Fruit fly (Drosophila melanogaster): Measurements from ENCODE around the gene Ser.

DNA sequence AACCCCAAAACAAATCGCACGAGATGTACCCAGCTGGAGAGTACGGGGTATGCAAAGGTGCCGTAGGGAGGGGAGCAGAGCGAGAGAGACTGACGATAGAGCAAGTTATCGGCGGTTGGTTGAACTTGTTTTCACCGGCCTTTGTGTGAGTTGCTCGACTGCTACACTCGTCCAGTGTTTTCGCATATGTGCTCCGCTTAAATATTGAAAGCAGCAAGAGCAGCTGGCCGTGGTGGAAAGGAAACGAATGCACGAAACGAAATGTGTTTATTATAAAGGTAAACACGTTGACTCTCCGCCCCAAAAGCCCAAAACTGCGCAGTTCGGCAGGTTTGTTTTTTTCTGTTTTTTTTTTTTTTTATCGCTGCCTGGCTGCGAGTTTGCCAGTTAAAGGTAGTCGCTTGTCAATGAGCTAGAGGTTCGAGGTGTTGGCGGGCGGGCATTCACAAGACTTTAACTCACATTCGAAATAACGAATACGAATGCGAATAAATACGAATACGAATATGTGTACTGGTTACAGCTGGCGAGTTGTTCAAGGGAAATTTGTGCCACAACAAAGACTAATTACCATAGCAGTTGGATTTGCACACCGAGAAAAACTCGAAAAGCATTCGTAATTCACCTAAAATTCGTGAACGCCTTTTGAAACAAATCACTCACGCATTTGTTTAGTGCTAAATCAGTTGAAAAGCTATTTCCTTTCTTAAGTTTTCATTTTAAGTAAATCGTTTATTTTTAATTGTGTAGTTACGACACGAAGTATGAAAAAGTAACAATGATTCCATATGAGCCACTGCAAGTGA, 64.3 kb downstream of the Ser start:
- TF ChIP-seq EcR (GFP tag; optimal IDR thresholded peaks at IDR 0.05), result peak; percentile 91
- no peak for TF ChIP-seq CG10348 (GFP tag; IDR thresholded peaks at IDR 0.05)
- TF ChIP-seq CG15710 (tag; optimal IDR thresholded peaks at IDR 0.05), result peak; percentile 68
- TF ChIP-seq Snoo (tag; optimal IDR thresholded peaks at IDR 0.05), result peak; percentile 70
- TF ChIP-seq gl (tag; optimal IDR thresholded peaks at IDR 0.05), result peak; percentile 5
- peak; percentile 86 for TF ChIP-seq Pif1A (GFP tag; optimal IDR thresholded peaks at IDR 0.05)
- TF ChIP-seq CG13204 (GFP tag; optimal IDR thresholded peaks at IDR 0.05), result no peak
- TF ChIP-seq CG8159 (tag; optimal IDR thresholded peaks at IDR 0.05), result no peak
- TF ChIP-seq Ets98B (GFP tag; IDR thresholded peaks at IDR 0.05), result peak; percentile 78
